Worm (Caenorhabditis elegans) whole organism, L1 larva: Measurements from ENCODE around the gene C07H6.2.

Experiments used
- C34B4.2 ChIP-seq: sonication (generic microtip); optimal IDR thresholded peaks from 2 replicates; lab custom pipeline; 2017; ENCODE audit warnings: mild to moderate bottlenecking, missing genetic modification characterization, missing compliant biosample characterization
- F16B12.6 ChIP-seq: fragments of 150-350 bp; optimal IDR thresholded peaks from 2 replicates; lab custom pipeline; 2014; ENCODE audit warnings: missing biosample characterization, missing genetic modification characterization
- Y116A8C.19 ChIP-seq: sonication (generic microtip); optimal IDR thresholded peaks from 2 replicates; lab custom pipeline; 2016; ENCODE audit warnings: missing compliant biosample characterization, missing genetic modification characterization, borderline replicate concordance
- aha-1 ChIP-seq: fragments of 150-350 bp; optimal IDR thresholded peaks from 2 replicates; lab custom pipeline; 2014; ENCODE audit warnings: missing biosample characterization, missing genetic modification characterization
- aly-2 ChIP-seq: fragments of 150-350 bp; optimal IDR thresholded peaks from 2 replicates; lab custom pipeline; 2014; ENCODE audit warnings: missing biosample characterization, missing genetic modification characterization
- ama-1 ChIP-seq: fragments of 150-350 bp; optimal IDR thresholded peaks from 2 replicates; lab custom pipeline; 2014
- blmp-1 ChIP-seq: fragments of 150-350 bp; optimal IDR thresholded peaks from 2 replicates; lab custom pipeline; 2014; ENCODE audit warnings: missing biosample characterization, missing genetic modification characterization
- ceh-63 ChIP-seq: fragments of 200-800 bp; sonication (Bioruptor generic); optimal IDR thresholded peaks from 2 replicates; lab custom pipeline; 2018; ENCODE audit warnings: mild to moderate bottlenecking, missing genetic modification characterization, missing compliant biosample characterization
- ceh-90 ChIP-seq: sonication (generic microtip); optimal IDR thresholded peaks from 2 replicates; lab custom pipeline; 2016; ENCODE audit warnings: missing genetic modification characterization, missing compliant biosample characterization
- ces-1 ChIP-seq: fragments of 150-350 bp; optimal IDR thresholded peaks from 2 replicates; lab custom pipeline; 2014; ENCODE audit warnings: missing biosample characterization, missing genetic modification reagents, missing genetic modification characterization
- dpl-1 ChIP-seq, 3 experiments: fragments of 150-350 bp in 2 of 3; sonication (generic microtip) in 1 of 3; optimal IDR thresholded peaks; 2 replicates each; lab custom pipeline; 2014 to 2017; ENCODE audit warnings: missing biosample characterization in 3 of 3, missing genetic modification characterization in 3 of 3, missing genetic modification reagents in 3 of 3
- elt-2 ChIP-seq: sonication (generic microtip); optimal IDR thresholded peaks from 2 replicates; lab custom pipeline; 2016; ENCODE audit warnings: missing genetic modification characterization, mild to moderate bottlenecking, inconsistent platforms, missing compliant biosample characterization, missing genetic modification reagents
- fkh-10 ChIP-seq: sonication (generic microtip); optimal IDR thresholded peaks from 2 replicates; lab custom pipeline; 2017; ENCODE audit warnings: missing biosample characterization, missing genetic modification reagents, missing genetic modification characterization
- fkh-4 ChIP-seq: sonication (generic microtip); optimal IDR thresholded peaks from 2 replicates; lab custom pipeline; 2016; ENCODE audit warnings: missing compliant biosample characterization, missing genetic modification characterization, borderline replicate concordance
- grh-1 ChIP-seq: fragments of 200-800 bp; sonication (Bioruptor generic); IDR thresholded peaks from 2 replicates; pipeline ENCODE4 v1.3.6; 2022; ENCODE audit warnings: missing genetic modification reagents, missing genetic modification characterization, missing compliant biosample characterization
- hlh-4 ChIP-seq: sonication (generic microtip); optimal IDR thresholded peaks from 2 replicates; lab custom pipeline; 2016; ENCODE audit warnings: mild to moderate bottlenecking, missing genetic modification characterization, missing compliant biosample characterization
- irx-1 ChIP-seq: sonication (generic microtip); optimal IDR thresholded peaks from 2 replicates; lab custom pipeline; 2016; ENCODE audit warnings: missing genetic modification characterization, missing compliant biosample characterization
- isw-1 ChIP-seq: fragments of 200-800 bp; sonication (Bioruptor generic); IDR thresholded peaks from 2 replicates; pipeline ENCODE4 v1.3.6; 2022; ENCODE audit warnings: missing genetic modification characterization, missing compliant biosample characterization
- jun-1 ChIP-seq: fragments of 150-350 bp; optimal IDR thresholded peaks from 2 replicates; lab custom pipeline; 2014; ENCODE audit warnings: missing biosample characterization, missing genetic modification reagents, missing genetic modification characterization
- lin-13 ChIP-seq: fragments of 150-350 bp; optimal IDR thresholded peaks from 2 replicates; lab custom pipeline; 2014; ENCODE audit warnings: missing biosample characterization, missing genetic modification reagents, missing genetic modification characterization
- lin-15B ChIP-seq: fragments of 150-350 bp; sonication (generic microtip); optimal IDR thresholded peaks from 3 replicates; lab custom pipeline; 2014; ENCODE audit warnings: missing biosample characterization, missing genetic modification characterization
- lin-35 ChIP-seq, 2 experiments: fragments of 150-350 bp; optimal IDR thresholded peaks; 2 replicates each; lab custom pipeline; 2014; ENCODE audit warnings: missing biosample characterization in 2 of 2, missing genetic modification characterization in 2 of 2, missing genetic modification reagents in 2 of 2
- lin-39 ChIP-seq: fragments of 150-350 bp; optimal IDR thresholded peaks from 2 replicates; lab custom pipeline; 2014; ENCODE audit warnings: missing biosample characterization, missing genetic modification reagents, missing genetic modification characterization
- lir-3 ChIP-seq: sonication (generic microtip); optimal IDR thresholded peaks from 2 replicates; lab custom pipeline; 2016; ENCODE audit warnings: mild to moderate bottlenecking, missing genetic modification characterization, moderate library complexity, missing compliant biosample characterization; ENCODE audit not compliant: poor library complexity
- lsy-2 ChIP-seq, 2 experiments: fragments of 150-350 bp; optimal IDR thresholded peaks; 2 replicates each; lab custom pipeline; 2014; ENCODE audit warnings: missing biosample characterization in 2 of 2, missing genetic modification characterization in 2 of 2
- mdl-1 ChIP-seq, 2 experiments: fragments of 150-350 bp; optimal IDR thresholded peaks; 2 replicates each; lab custom pipeline; 2014 to 2017; ENCODE audit warnings: missing biosample characterization in 2 of 2, missing genetic modification characterization in 2 of 2, inconsistent platforms in 1 of 2
- mef-2 ChIP-seq: fragments of 150-350 bp; optimal IDR thresholded peaks from 2 replicates; lab custom pipeline; 2014; ENCODE audit warnings: missing biosample characterization, missing genetic modification characterization
- mep-1 ChIP-seq: fragments of 150-350 bp; optimal IDR thresholded peaks from 2 replicates; lab custom pipeline; 2014; ENCODE audit warnings: missing biosample characterization, missing genetic modification characterization
- nhr-12 ChIP-seq: sonication (generic microtip); optimal IDR thresholded peaks from 2 replicates; lab custom pipeline; 2017; ENCODE audit warnings: missing biosample characterization, missing genetic modification characterization
- nhr-19 ChIP-seq: fragments of 200-800 bp; sonication (Bioruptor generic); conservative IDR thresholded peaks from 2 replicates; pipeline ENCODE4 v1.3.6; 2022; ENCODE audit warnings: missing genetic modification characterization, missing compliant biosample characterization
- nhr-20 ChIP-seq: sonication (generic microtip); optimal IDR thresholded peaks from 2 replicates; lab custom pipeline; 2016; ENCODE audit warnings: mild to moderate bottlenecking, missing genetic modification characterization, missing compliant biosample characterization
- nhr-237 ChIP-seq: fragments of 150-350 bp; optimal IDR thresholded peaks from 2 replicates; lab custom pipeline; 2014; ENCODE audit warnings: missing biosample characterization, missing genetic modification characterization
- nhr-28 ChIP-seq: fragments of 150-350 bp; optimal IDR thresholded peaks from 2 replicates; lab custom pipeline; 2014; ENCODE audit warnings: missing biosample characterization, missing genetic modification characterization
- nhr-76 ChIP-seq: sonication (generic microtip); optimal IDR thresholded peaks from 2 replicates; lab custom pipeline; 2017; ENCODE audit warnings: missing biosample characterization, missing genetic modification characterization
- nhr-77 ChIP-seq: fragments of 150-350 bp; optimal IDR thresholded peaks from 2 replicates; lab custom pipeline; 2014; ENCODE audit warnings: missing biosample characterization, missing genetic modification characterization
- nhr-84 ChIP-seq: sonication (generic microtip); optimal IDR thresholded peaks from 2 replicates; lab custom pipeline; 2017; ENCODE audit warnings: missing biosample characterization, missing genetic modification characterization
- nhr-85 ChIP-seq: sonication (generic microtip); peaks from one replicate; lab custom pipeline; 2016; ENCODE audit warnings: missing genetic modification characterization, inconsistent platforms, missing compliant biosample characterization
- nhr-90 ChIP-seq: sonication (generic microtip); optimal IDR thresholded peaks from 2 replicates; lab custom pipeline; 2016; ENCODE audit warnings: mild to moderate bottlenecking, missing genetic modification characterization, missing compliant biosample characterization; ENCODE audit not compliant: poor library complexity
- pag-3 ChIP-seq: sonication (generic microtip); optimal IDR thresholded peaks from 2 replicates; lab custom pipeline; 2017; ENCODE audit warnings: missing genetic modification characterization, mild to moderate bottlenecking, missing compliant biosample characterization, antibody characterized with exemption, borderline replicate concordance; ENCODE audit not compliant: insufficient read depth
- pax-3 ChIP-seq: fragments of 200-800 bp; sonication (Bioruptor generic); optimal IDR thresholded peaks from 2 replicates; lab custom pipeline; 2018; ENCODE audit warnings: mild to moderate bottlenecking, missing genetic modification characterization, moderate library complexity, missing compliant biosample characterization
- rnt-1 ChIP-seq: sonication (generic microtip); optimal IDR thresholded peaks from 2 replicates; lab custom pipeline; 2016; ENCODE audit warnings: mild to moderate bottlenecking, missing genetic modification characterization, moderate library complexity, missing compliant biosample characterization
- snpc-4 ChIP-seq: fragments of 150-350 bp; optimal IDR thresholded peaks from 2 replicates; lab custom pipeline; 2014; ENCODE audit warnings: missing biosample characterization, missing genetic modification characterization
- sox-4 ChIP-seq: sonication (generic microtip); optimal IDR thresholded peaks from 2 replicates; lab custom pipeline; 2016; ENCODE audit warnings: missing genetic modification characterization, missing compliant biosample characterization
- swsn-7 ChIP-seq: sonication (generic microtip); optimal IDR thresholded peaks from 2 replicates; lab custom pipeline; 2016; ENCODE audit warnings: missing genetic modification characterization, missing compliant biosample characterization
- tbx-2 ChIP-seq: sonication (generic microtip); optimal IDR thresholded peaks from 2 replicates; lab custom pipeline; 2016; ENCODE audit warnings: missing genetic modification characterization, missing compliant biosample characterization
- tlp-1 ChIP-seq: fragments of 150-350 bp; optimal IDR thresholded peaks from 2 replicates; lab custom pipeline; 2014; ENCODE audit warnings: missing biosample characterization, missing genetic modification characterization
- unc-130 ChIP-seq: fragments of 150-350 bp; optimal IDR thresholded peaks from 2 replicates; lab custom pipeline; 2017; ENCODE audit warnings: missing biosample characterization, missing genetic modification characterization, inconsistent platforms
- unc-62 ChIP-seq: fragments of 150-350 bp; optimal IDR thresholded peaks from 2 replicates; lab custom pipeline; 2014; ENCODE audit warnings: missing biosample characterization, missing genetic modification reagents, missing genetic modification characterization
- unc-86 ChIP-seq: sonication (generic microtip); optimal IDR thresholded peaks from 2 replicates; lab custom pipeline; 2016; ENCODE audit warnings: missing genetic modification characterization, missing compliant biosample characterization
- unc-98 ChIP-seq: fragments of 200-800 bp; sonication (Bioruptor generic); IDR thresholded peaks from 2 replicates; pipeline ENCODE4 v1.3.6; 2022; ENCODE audit warnings: missing genetic modification characterization, missing compliant biosample characterization
- vab-15 ChIP-seq: sonication (generic microtip); optimal IDR thresholded peaks from 2 replicates; lab custom pipeline; 2017; ENCODE audit warnings: missing genotype, mild to moderate bottlenecking, missing genetic modification characterization, missing compliant biosample characterization
- xbp-1 ChIP-seq: sonication (generic microtip); optimal IDR thresholded peaks from 2 replicates; lab custom pipeline; 2016; ENCODE audit warnings: missing genetic modification characterization, missing compliant biosample characterization
- zag-1 ChIP-seq: fragments of 150-350 bp; optimal IDR thresholded peaks from 2 replicates; lab custom pipeline; 2014; ENCODE audit warnings: missing biosample characterization, missing genetic modification characterization
- ztf-4 ChIP-seq: fragments of 150-350 bp; optimal IDR thresholded peaks from 2 replicates; lab custom pipeline; 2014; ENCODE audit warnings: missing biosample characterization, missing genetic modification characterization

Gene C07H6.2

ce11 chrIII:7498346-7498745, 22.5 kb upstream of the C07H6.2 start (continued):
- TF ChIP-seq unc-62 (GFP tag; lab: Kevin White, UChicago) (no peak), lsy-2 (tag; optimal IDR thresholded peaks at IDR 0.05; lab: Kevin White, UChicago) (peak; percentile 89 to 90), swsn-7 (peak; percentile 84), nhr-90 (peak; percentile 78), xbp-1 (tag; lab: Kevin White, UChicago) (peak; percentile 83), ama-1 (lab: Kevin White, UChicago) (no peak), Y116A8C.19 (no peak), ztf-4 (tag; lab: Kevin White, UChicago) (peak; percentile 62), rnt-1 (tag; lab: Kevin White, UChicago) (peak; percentile 86), F16B12.6 (tag; lab: Kevin White, UChicago) (peak; percentile 61), nhr-19 (GFP tag; lab: Robert Waterston, UW) (peak; percentile 84), vab-15 (tag; lab: Kevin White, UChicago) (peak; percentile 21), nhr-76 (tag; lab: Kevin White, UChicago) (no peak), nhr-85 (tag; lab: Kevin White, UChicago) (peak; percentile 88), fkh-10 (GFP tag; lab: Kevin White, UChicago) (peak; percentile 73), mdl-1 (tag; optimal IDR thresholded peaks at IDR 0.05; lab: Kevin White, UChicago) (peak in 1 of 2 experiments; percentile 93), elt-2 (peak; percentile 64), irx-1 (peak; percentile 30), nhr-20 (tag; lab: Kevin White, UChicago) (peak; percentile 86), hlh-4 (tag; lab: Kevin White, UChicago) (no peak), grh-1 (GFP tag; lab: Robert Waterston, UW) (peak; percentile 47; the same call in 1 of the 2 replicates), unc-130 (tag; lab: Kevin White, UChicago) (peak; percentile 59), zag-1 (no peak), lin-13 (GFP tag; lab: Kevin White, UChicago) (peak; percentile 99), isw-1 (GFP tag; lab: Robert Waterston, UW) (peak; percentile 81), nhr-28 (tag; lab: Kevin White, UChicago) (no peak), tbx-2 (tag; lab: Kevin White, UChicago) (peak; percentile 82), unc-98 (GFP tag; lab: Robert Waterston, UW) (no peak), pax-3 (peak; percentile 77), tlp-1 (tag; lab: Kevin White, UChicago) (no peak), ces-1 (GFP tag; lab: Kevin White, UChicago) (no peak), jun-1 (tag; lab: Kevin White, UChicago) (peak; percentile 82), mep-1 (peak; percentile 93), ceh-63 (no peak), ceh-90 (tag; lab: Kevin White, UChicago) (no peak), mef-2 (tag; lab: Kevin White, UChicago) (no peak), fkh-4 (tag; lab: Kevin White, UChicago) (peak; percentile 35), lin-15B (peak; percentile 95), pag-3 (tag; lab: Kevin White, UChicago) (peak; percentile 3), unc-86 (peak; percentile 73), nhr-237 (peak; percentile 48), lir-3 (tag; lab: Kevin White, UChicago) (peak; percentile 70), aha-1 (tag; lab: Kevin White, UChicago) (peak; percentile 45), lin-35 (GFP tag; optimal IDR thresholded peaks at IDR 0.05; lab: Kevin White, UChicago) (peak; percentile 98 to 99), nhr-12 (tag; lab: Kevin White, UChicago) (no peak), sox-4 (tag; lab: Kevin White, UChicago) (no peak), nhr-77 (peak; percentile 79), C34B4.2 (tag; lab: Kevin White, UChicago) (no peak), lin-39 (peak; percentile 73), nhr-84 (tag; lab: Kevin White, UChicago) (no peak), snpc-4 (tag; lab: Kevin White, UChicago) (peak; percentile 70), aly-2 (tag; lab: Kevin White, UChicago) (peak; percentile 69), blmp-1 (tag; lab: Kevin White, UChicago) (peak; percentile 69), dpl-1 (GFP tag; optimal IDR thresholded peaks at IDR 0.05; lab: Kevin White, UChicago) (peak; percentile 95 to 98 (median 96))
